Fruit fly (Drosophila melanogaster) whole organism, adult: ENCODE results near the gene CG9737.

ENCODE experiments used
- CG11617 ChIP-seq: fragments of 200-800 bp; sonication (Bioruptor generic); optimal IDR thresholded peaks from 2 replicates; lab custom pipeline; 2017; ENCODE audit warnings: mild to moderate bottlenecking, missing biosample characterization, missing genetic modification reagents, missing genetic modification characterization
- CG12768 ChIP-seq: fragments of 200-800 bp; sonication (Bioruptor generic); optimal IDR thresholded peaks from 2 replicates; lab custom pipeline; 2017; ENCODE audit warnings: missing biosample characterization, missing genetic modification characterization, mild to moderate bottlenecking, moderate library complexity, missing genetic modification reagents
- CG14711 ChIP-seq: fragments of 200-800 bp; sonication (Bioruptor generic); optimal IDR thresholded peaks from 2 replicates; lab custom pipeline; 2018; ENCODE audit warnings: missing biosample characterization, mild to moderate bottlenecking, missing genetic modification characterization, moderate library complexity
- CG7045 ChIP-seq: fragments of 200-800 bp; sonication (Bioruptor generic); optimal IDR thresholded peaks from 2 replicates; lab custom pipeline; 2017; ENCODE audit warnings: missing biosample characterization, mild to moderate bottlenecking, missing genetic modification characterization
- CG7101 ChIP-seq: fragments of 200-800 bp; sonication (Bioruptor generic); optimal IDR thresholded peaks from 2 replicates; lab custom pipeline; 2018; ENCODE audit warnings: missing biosample characterization, mild to moderate bottlenecking, missing genetic modification characterization, moderate library complexity
- Clk ChIP-seq: fragments of 200-800 bp; sonication (Bioruptor generic); optimal IDR thresholded peaks from 2 replicates; lab custom pipeline; 2017; ENCODE audit warnings: missing biosample characterization, missing genetic modification characterization
- Crg-1 ChIP-seq: fragments of 200-800 bp; sonication (Bioruptor generic); optimal IDR thresholded peaks from 2 replicates; lab custom pipeline; 2016; ENCODE audit warnings: missing biosample characterization, missing genetic modification characterization
- cnc ChIP-seq, 2 experiments: fragments of >200 bp; optimal IDR thresholded peaks; 2 replicates each; lab custom pipeline; 2017
- kay ChIP-seq: fragments of 200-800 bp; sonication (Bioruptor generic); peaks from one replicate; lab custom pipeline; 2016; ENCODE audit warnings: missing biosample characterization, missing genetic modification characterization, borderline replicate concordance
- ovo ChIP-seq: fragments of 200-800 bp; sonication (Bioruptor generic); optimal IDR thresholded peaks from 2 replicates; lab custom pipeline; 2016; ENCODE audit warnings: missing biosample characterization, missing genetic modification characterization
- pad ChIP-seq: fragments of 200-800 bp; sonication (Bioruptor generic); optimal IDR thresholded peaks from 3 replicates; lab custom pipeline; 2017; ENCODE audit warnings: missing biosample characterization, missing genetic modification characterization, mild to moderate bottlenecking, moderate library complexity, missing genetic modification reagents

dm6 chr3R:30195606-30196049 is 47.5 kb downstream of the CG9737 start:
- TF ChIP-seq cnc (optimal IDR thresholded peaks at IDR 0.05; lab: Kevin White, UChicago) (no peak), Crg-1 (GFP tag; lab: Kevin White, UChicago) (peak; percentile 22), CG14711 (tag; lab: Kevin White, UChicago) (peak; percentile 20), CG7045 (GFP tag; lab: Kevin White, UChicago) (no peak), ovo (GFP tag; lab: Kevin White, UChicago) (no peak), CG11617 (GFP tag; lab: Kevin White, UChicago) (peak; percentile 29), CG7101 (tag; lab: Kevin White, UChicago) (peak; percentile 54), pad (GFP tag; lab: Kevin White, UChicago) (no peak), kay (GFP tag; lab: Kevin White, UChicago) (no peak), Clk (GFP tag; lab: Kevin White, UChicago) (no peak), CG12768 (GFP tag; lab: Kevin White, UChicago) (no peak)
